Worm (Caenorhabditis elegans): ENCODE data around the gene hmg-11.

ce11 chrII:4631479-4631878 is 41.4 kb upstream of the hmg-11 start:
- TF ChIP-seq athp-1 (tag; optimal IDR thresholded peaks at IDR 0.05) (no peak), nhr-90 (tag; optimal IDR thresholded peaks at IDR 0.05) (no peak), unc-62 (GFP tag; optimal IDR thresholded peaks at IDR 0.05) (no peak), egl-18 (GFP tag; IDR thresholded peaks at IDR 0.05) (no peak), dpl-1 (GFP tag; optimal IDR thresholded peaks at IDR 0.05) (no peak), lin-54 (GFP tag; optimal IDR thresholded peaks at IDR 0.05) (no peak), snpc-1.1 (tag; optimal IDR thresholded peaks at IDR 0.05; ENCODE audit: insufficient read depth) (no peak), ama-1 (optimal IDR thresholded peaks at IDR 0.05) (no peak), ama-1 (GFP tag; optimal IDR thresholded peaks at IDR 0.05) (no peak), die-1 (tag; optimal IDR thresholded peaks at IDR 0.05) (no peak), dpff-1 (tag; optimal IDR thresholded peaks at IDR 0.05) (no peak), T07F8.4 (tag; optimal IDR thresholded peaks at IDR 0.05) (no peak), rcor-1 (GFP tag; IDR thresholded peaks at IDR 0.05) (no peak)

Data from whole organism, young adult.